Worm (Caenorhabditis elegans) whole organism, late embryonic: ENCODE data around the gene Y111B2A.12.

Experiments
- C08G9.2 ChIP-seq: sonication (generic microtip); optimal IDR thresholded peaks from 2 replicates; lab custom pipeline; 2016; ENCODE audit warnings: mild to moderate bottlenecking, missing genetic modification characterization, moderate library complexity, missing compliant biosample characterization
- C38D4.7 ChIP-seq: fragments of 200-800 bp; sonication (Bioruptor generic); optimal IDR thresholded peaks from 2 replicates; lab custom pipeline; 2018; ENCODE audit warnings: mild to moderate bottlenecking, missing genetic modification characterization, moderate library complexity, missing compliant biosample characterization
- F13H6.1 ChIP-seq: sonication (generic microtip); optimal IDR thresholded peaks from 2 replicates; lab custom pipeline; 2016; ENCODE audit warnings: missing genetic modification characterization, missing compliant biosample characterization
- T23F11.4 ChIP-seq: fragments of 200-800 bp; sonication (Bioruptor generic); optimal IDR thresholded peaks from 2 replicates; lab custom pipeline; 2018; ENCODE audit warnings: mild to moderate bottlenecking, missing genetic modification characterization, missing compliant biosample characterization
- Y22D7AL.16 ChIP-seq: sonication (generic microtip); optimal IDR thresholded peaks from 2 replicates; lab custom pipeline; 2016; ENCODE audit warnings: missing genetic modification characterization, missing compliant biosample characterization
- ahr-1 ChIP-seq: sonication (generic microtip); optimal IDR thresholded peaks from 2 replicates; lab custom pipeline; 2016; ENCODE audit warnings: missing genetic modification characterization, missing compliant biosample characterization
- ceh-22 ChIP-seq: sonication (generic microtip); optimal IDR thresholded peaks from 2 replicates; lab custom pipeline; 2017; ENCODE audit warnings: missing biosample characterization, missing genetic modification characterization
- ceh-30 ChIP-seq: fragments of 150-350 bp; optimal IDR thresholded peaks from 2 replicates; lab custom pipeline; 2014; ENCODE audit warnings: missing biosample characterization, missing genetic modification characterization
- ceh-31 ChIP-seq: sonication (generic microtip); optimal IDR thresholded peaks from 2 replicates; lab custom pipeline; 2016; ENCODE audit warnings: missing genetic modification characterization, missing compliant biosample characterization
- ceh-6 ChIP-seq: fragments of 200-800 bp; sonication (Bioruptor generic); optimal IDR thresholded peaks from 2 replicates; lab custom pipeline; 2018; ENCODE audit warnings: mild to moderate bottlenecking, missing genetic modification characterization, missing compliant biosample characterization
- ceh-9 ChIP-seq: sonication (generic microtip); optimal IDR thresholded peaks from 2 replicates; lab custom pipeline; 2016; ENCODE audit warnings: mild to moderate bottlenecking, missing genetic modification characterization, inconsistent platforms, missing compliant biosample characterization
- dmd-4 ChIP-seq: sonication (generic microtip); optimal IDR thresholded peaks from 2 replicates; lab custom pipeline; 2016; ENCODE audit warnings: borderline replicate concordance, missing genetic modification characterization, missing compliant biosample characterization
- dve-1 ChIP-seq: sonication (generic microtip); optimal IDR thresholded peaks from 2 replicates; lab custom pipeline; 2017; ENCODE audit warnings: antibody characterized with exemption, mild to moderate bottlenecking, missing genetic modification characterization, missing compliant biosample characterization
- ets-4 ChIP-seq: sonication (generic microtip); optimal IDR thresholded peaks from 2 replicates; lab custom pipeline; 2016; ENCODE audit warnings: missing genetic modification characterization, missing compliant biosample characterization
- eyg-1 ChIP-seq: sonication (generic microtip); optimal IDR thresholded peaks from 2 replicates; lab custom pipeline; 2016; ENCODE audit warnings: missing genotype, missing genetic modification characterization, missing compliant biosample characterization
- fkh-6 ChIP-seq: sonication (generic microtip); optimal IDR thresholded peaks from 2 replicates; lab custom pipeline; 2016; ENCODE audit warnings: missing genetic modification characterization, missing compliant biosample characterization
- gmeb-2 ChIP-seq: sonication (generic microtip); optimal IDR thresholded peaks from 2 replicates; lab custom pipeline; 2016; ENCODE audit warnings: missing genetic modification characterization, inconsistent platforms, missing compliant biosample characterization
- hlh-13 ChIP-seq: fragments of 200-800 bp; sonication (Bioruptor generic); optimal IDR thresholded peaks from 2 replicates; lab custom pipeline; 2018; ENCODE audit warnings: mild to moderate bottlenecking, missing genetic modification characterization, missing compliant biosample characterization
- hlh-15 ChIP-seq: sonication (generic microtip); optimal IDR thresholded peaks from 2 replicates; lab custom pipeline; 2016; ENCODE audit warnings: missing genetic modification characterization, missing compliant biosample characterization
- hlh-30 ChIP-seq: sonication (generic microtip); optimal IDR thresholded peaks from 2 replicates; lab custom pipeline; 2017; ENCODE audit warnings: antibody characterized with exemption, missing genetic modification characterization, missing compliant biosample characterization; ENCODE audit not compliant: insufficient read depth
- hlh-8 ChIP-seq: sonication (generic microtip); optimal IDR thresholded peaks from 2 replicates; lab custom pipeline; 2016; ENCODE audit warnings: missing genotype, missing genetic modification characterization, missing compliant biosample characterization
- lim-6 ChIP-seq: sonication (generic microtip); optimal IDR thresholded peaks from 2 replicates; lab custom pipeline; 2016; ENCODE audit warnings: missing genetic modification characterization, missing compliant biosample characterization
- madf-2 ChIP-seq: sonication (generic microtip); optimal IDR thresholded peaks from 2 replicates; lab custom pipeline; 2017; ENCODE audit warnings: missing genetic modification characterization, missing compliant biosample characterization
- nfya-1 ChIP-seq: sonication (generic microtip); optimal IDR thresholded peaks from 2 replicates; lab custom pipeline; 2017; ENCODE audit warnings: missing genetic modification characterization, mild to moderate bottlenecking, missing compliant biosample characterization, antibody characterized with exemption, moderate library complexity
- nhr-11 ChIP-seq: fragments of 150-350 bp; optimal IDR thresholded peaks from 2 replicates; lab custom pipeline; 2014; ENCODE audit warnings: missing biosample characterization, missing genetic modification characterization
- npax-4 ChIP-seq: sonication (generic microtip); optimal IDR thresholded peaks from 2 replicates; lab custom pipeline; 2016; ENCODE audit warnings: missing genetic modification characterization, missing compliant biosample characterization
- odd-2 ChIP-seq: sonication (generic microtip); optimal IDR thresholded peaks from 2 replicates; lab custom pipeline; 2017; ENCODE audit warnings: antibody characterized with exemption, mild to moderate bottlenecking, missing genetic modification characterization, missing compliant biosample characterization
- pag-3 ChIP-seq: sonication (generic microtip); optimal IDR thresholded peaks from 2 replicates; lab custom pipeline; 2016; ENCODE audit warnings: missing compliant biosample characterization, missing genetic modification characterization, borderline replicate concordance
- pax-1 ChIP-seq: fragments of 150-350 bp; optimal IDR thresholded peaks from 2 replicates; lab custom pipeline; 2014; ENCODE audit warnings: missing biosample characterization, missing genetic modification characterization
- pha-2 ChIP-seq: sonication (generic microtip); optimal IDR thresholded peaks from 2 replicates; lab custom pipeline; 2017; ENCODE audit warnings: mild to moderate bottlenecking, missing genetic modification characterization, missing compliant biosample characterization
- pha-4 ChIP-seq: fragments of 150-350 bp; optimal IDR thresholded peaks from 2 replicates; lab custom pipeline; 2018; ENCODE audit warnings: missing biosample characterization, missing genetic modification reagents, missing genetic modification characterization
- pqm-1 ChIP-seq: sonication (generic microtip); optimal IDR thresholded peaks from 2 replicates; lab custom pipeline; 2016; ENCODE audit warnings: missing genetic modification characterization, missing compliant biosample characterization
- pros-1 ChIP-seq: fragments of 150-350 bp; optimal IDR thresholded peaks from 2 replicates; lab custom pipeline; 2014; ENCODE audit warnings: missing biosample characterization, missing genetic modification reagents, missing genetic modification characterization
- ref-2 ChIP-seq: sonication (generic microtip); optimal IDR thresholded peaks from 2 replicates; lab custom pipeline; 2016; ENCODE audit warnings: missing genetic modification characterization, missing compliant biosample characterization
- sox-2 ChIP-seq: fragments of 200-800 bp; sonication (Bioruptor generic); IDR thresholded peaks from 2 replicates; pipeline ENCODE4 v1.3.6; 2022; ENCODE audit warnings: missing genetic modification reagents, missing genetic modification characterization, missing compliant biosample characterization
- tbx-2 ChIP-seq: sonication (generic microtip); optimal IDR thresholded peaks from 2 replicates; lab custom pipeline; 2016; ENCODE audit warnings: missing genetic modification characterization, missing compliant biosample characterization
- tbx-7 ChIP-seq: sonication (generic microtip); optimal IDR thresholded peaks from 2 replicates; lab custom pipeline; 2016; ENCODE audit warnings: missing genotype, missing genetic modification characterization, missing compliant biosample characterization
- ttx-3 ChIP-seq: sonication (generic microtip); optimal IDR thresholded peaks from 2 replicates; lab custom pipeline; 2016; ENCODE audit warnings: missing genetic modification reagents, missing genetic modification characterization, missing compliant biosample characterization
- unc-42 ChIP-seq: sonication (generic microtip); optimal IDR thresholded peaks from 2 replicates; lab custom pipeline; 2016; ENCODE audit warnings: missing genotype, missing genetic modification characterization, missing compliant biosample characterization
- unc-86 ChIP-seq: sonication (generic microtip); optimal IDR thresholded peaks from 2 replicates; lab custom pipeline; 2016; ENCODE audit warnings: missing genetic modification characterization, missing compliant biosample characterization
- zip-5 ChIP-seq: sonication (generic microtip); optimal IDR thresholded peaks from 2 replicates; lab custom pipeline; 2016; ENCODE audit warnings: missing genetic modification characterization, missing compliant biosample characterization
- ztf-16 ChIP-seq: sonication (generic microtip); optimal IDR thresholded peaks from 2 replicates; lab custom pipeline; 2017; ENCODE audit warnings: missing genetic modification characterization, missing compliant biosample characterization

Y111B2A.12 gene

DNA sequence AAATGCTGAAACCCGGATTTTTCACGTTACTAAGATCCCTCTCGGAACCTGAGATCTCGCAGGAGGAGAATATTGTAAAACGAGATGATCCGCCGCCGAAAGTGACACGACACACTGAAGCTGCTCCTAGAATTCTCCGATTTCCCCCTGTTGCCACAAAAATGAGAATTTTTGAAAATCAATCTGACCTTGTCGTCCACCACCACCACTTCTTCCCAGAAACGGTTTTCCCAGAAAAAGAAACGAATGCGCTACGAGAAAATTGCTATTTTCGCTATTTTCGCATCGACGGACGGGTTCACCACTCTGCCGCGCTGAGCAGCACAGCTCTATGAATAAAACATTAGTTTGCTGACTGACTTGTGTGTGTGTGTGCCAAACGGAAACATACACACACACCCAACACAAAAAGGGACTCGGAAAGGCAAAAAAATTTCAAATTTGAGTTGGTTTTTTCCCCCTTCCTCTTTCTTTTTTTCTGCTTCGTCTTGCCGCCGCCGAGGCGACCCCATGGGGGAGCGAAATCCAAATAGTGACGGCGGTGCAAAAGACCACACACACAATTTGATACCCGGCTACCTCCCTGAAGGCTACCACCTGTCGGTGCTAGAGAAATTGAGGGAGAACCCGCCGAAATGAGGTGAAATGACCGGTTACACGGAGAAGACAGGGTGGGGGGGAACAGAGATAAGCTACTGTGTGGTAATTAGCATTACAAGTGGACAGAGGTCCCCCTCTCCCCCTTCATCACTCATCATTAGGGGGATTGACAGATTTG, 4.2 kb downstream of the Y111B2A.12 start (continued):
- TF ChIP-seq ceh-9 (no peak), odd-2 (no peak), nhr-11 (tag; lab: Kevin White, UChicago) (no peak), hlh-15 (tag; lab: Kevin White, UChicago) (no peak), pqm-1 (tag; lab: Kevin White, UChicago) (no peak), ahr-1 (no peak), dve-1 (no peak), Y22D7AL.16 (tag; lab: Kevin White, UChicago) (no peak), tbx-2 (tag; lab: Kevin White, UChicago) (peak; percentile 28), pha-4 (tag; lab: Kevin White, UChicago) (no peak), eyg-1 (tag; lab: Kevin White, UChicago) (no peak), unc-86 (tag; lab: Kevin White, UChicago) (peak; percentile 24), T23F11.4 (no peak), C08G9.2 (tag; lab: Kevin White, UChicago) (no peak), dmd-4 (tag; lab: Kevin White, UChicago) (no peak), F13H6.1 (tag; lab: Kevin White, UChicago) (peak; percentile 15), zip-5 (no peak), ref-2 (tag; lab: Kevin White, UChicago) (peak; percentile 42), nfya-1 (no peak), npax-4 (no peak), pag-3 (tag; lab: Kevin White, UChicago) (no peak), lim-6 (tag; lab: Kevin White, UChicago) (no peak), ceh-6 (GFP tag; lab: Kevin White, UChicago) (no peak), ceh-31 (tag; lab: Kevin White, UChicago) (peak; percentile 33), hlh-30 (tag; lab: Kevin White, UChicago) (no peak), fkh-6 (tag; lab: Kevin White, UChicago) (no peak), ttx-3 (peak; percentile 11), ceh-30 (tag; lab: Kevin White, UChicago) (no peak), tbx-7 (no peak), hlh-13 (GFP tag; lab: Kevin White, UChicago) (no peak), ztf-16 (no peak), pros-1 (tag; lab: Kevin White, UChicago) (no peak), hlh-8 (no peak), pha-2 (tag; lab: Kevin White, UChicago) (peak; percentile 3), ceh-22 (tag; lab: Kevin White, UChicago) (no peak), pax-1 (tag; lab: Kevin White, UChicago) (no peak), gmeb-2 (tag; lab: Kevin White, UChicago) (peak; percentile 31), C38D4.7 (GFP tag; lab: Kevin White, UChicago) (no peak), sox-2 (GFP tag; lab: Robert Waterston, UW) (no peak), madf-2 (tag; lab: Kevin White, UChicago) (no peak), ets-4 (tag; lab: Kevin White, UChicago) (no peak), unc-42 (tag; lab: Kevin White, UChicago) (no peak)
- TF ChIP-seq, all 69 proteins: peak for 13

DNA sequence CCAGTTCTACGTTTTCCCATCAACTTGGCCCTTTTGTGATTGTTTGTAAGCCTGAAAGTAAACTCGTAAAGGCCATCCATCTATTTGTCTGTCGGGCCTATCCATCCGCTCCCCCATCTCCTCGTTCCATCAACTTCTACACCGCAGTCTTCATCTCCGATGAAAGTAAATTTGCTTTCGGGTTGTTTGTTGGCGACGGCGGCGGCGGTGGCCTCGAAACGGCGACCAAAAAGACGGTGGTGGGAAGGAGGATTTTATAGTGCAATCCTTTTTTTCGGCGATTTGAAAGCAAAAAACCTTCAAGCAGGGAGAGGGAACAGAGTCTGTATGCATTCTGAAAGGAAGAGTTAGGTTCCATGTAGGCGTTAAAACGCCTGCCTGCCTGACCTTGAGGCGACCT, 5.1 kb downstream of the Y111B2A.12 start:
- TF ChIP-seq pha-4 (tag; lab: Kevin White, UChicago) (no peak), C08G9.2 (tag; lab: Kevin White, UChicago) (no peak)
